Fruit fly (Drosophila melanogaster): ENCODE data around the gene nkd.

Gene nkd

dm6 chr3L:19086364-19087200 lies 41.3 kb upstream of the nkd start, which contains the start of gene Mkp3 (continued):
- TF ChIP-seq cas (GFP tag; IDR thresholded peaks at IDR 0.05) (peak; percentile 43; the same call in 1 of the 2 replicates), HLH54F (GFP tag; optimal IDR thresholded peaks at IDR 0.05) (no peak), TFAM (GFP tag; optimal IDR thresholded peaks at IDR 0.05) (no peak), CG12104 (GFP tag; optimal IDR thresholded peaks at IDR 0.05) (peak; percentile 78), CG43689 (GFP tag; IDR thresholded peaks at IDR 0.05) (peak; percentile 52; the same call in 1 of the 2 replicates), chinmo (GFP tag; IDR thresholded peaks at IDR 0.05; ENCODE audit: partially characterized antibody) (peak; percentile 82; the same call in 2 of the 4 replicates), yki (optimal IDR thresholded peaks at IDR 0.05) (peak; percentile 31), CG10274 (GFP tag; optimal IDR thresholded peaks at IDR 0.05) (peak; percentile 71), Elba2 (GFP tag; optimal IDR thresholded peaks at IDR 0.05) (no peak), Nf-YC (tag; optimal IDR thresholded peaks at IDR 0.05) (peak; percentile 83), Sox100B (GFP tag; optimal IDR thresholded peaks at IDR 0.05) (peak; percentile 92), unpg (GFP tag; optimal IDR thresholded peaks at IDR 0.05) (peak; percentile 94), Dp (GFP tag; optimal IDR thresholded peaks at IDR 0.05) (no peak), CG18599 (GFP tag; optimal IDR thresholded peaks at IDR 0.05) (peak; percentile 97), bbx (GFP tag; IDR thresholded peaks at IDR 0.05; ENCODE audit: partially characterized antibody) (0 out of 2 replicates have a peak, but pooled peaks have one; percentile 52), ftz-f1 (GFP tag; optimal IDR thresholded peaks at IDR 0.05) (no peak), ro (GFP tag; IDR thresholded peaks at IDR 0.05) (peak; percentile 33; the same call in 1 of the 2 replicates), CG30431 (GFP tag; optimal IDR thresholded peaks at IDR 0.05) (peak; percentile 44), CG18262 (tag; optimal IDR thresholded peaks at IDR 0.05) (peak; percentile 100), B-H1 (GFP tag; IDR thresholded peaks at IDR 0.05) (peak; percentile 79; the same call in 2 of the 3 replicates), insv (GFP tag; optimal IDR thresholded peaks at IDR 0.05) (peak in 1 of 2 experiments; percentile 41), CG8089 (GFP tag; optimal IDR thresholded peaks at IDR 0.05) (no peak), dm (GFP tag; optimal IDR thresholded peaks at IDR 0.05) (no peak), Dfd (GFP tag; optimal IDR thresholded peaks at IDR 0.05) (no peak), rib (GFP tag; IDR thresholded peaks at IDR 0.05) (no peak; the same call in 1 of the 2 replicates), CG10209 (GFP tag; optimal IDR thresholded peaks at IDR 0.05) (peak; percentile 87), Atf6 (GFP tag; IDR thresholded peaks at IDR 0.05) (peak; percentile 95), Drgx (GFP tag; IDR thresholded peaks at IDR 0.05) (peak; percentile 92), tgo (GFP tag; IDR thresholded peaks at IDR 0.05) (peak; percentile 94), CG8281 (tag; optimal IDR thresholded peaks at IDR 0.05) (peak; percentile 77), Ets65A (GFP tag) (peak; percentile 43), MBD-R2 (GFP tag; IDR thresholded peaks at IDR 0.05) (peak; percentile 62), CrebB (tag; optimal IDR thresholded peaks at IDR 0.05) (peak; percentile 83), kni (GFP tag; optimal IDR thresholded peaks at IDR 0.05) (no peak), CG4282 (GFP tag; optimal IDR thresholded peaks at IDR 0.05) (no peak), trem (tag; optimal IDR thresholded peaks at IDR 0.05) (peak; percentile 79), gt (GFP tag; IDR thresholded peaks at IDR 0.05) (peak; percentile 61), Dll (GFP tag; IDR thresholded peaks at IDR 0.05; ENCODE audit: partially characterized antibody) (no peak), CG31365 (tag; optimal IDR thresholded peaks at IDR 0.05) (peak; percentile 57), Stat92E (GFP tag; optimal IDR thresholded peaks at IDR 0.05) (no peak), CG9609 (GFP tag; optimal IDR thresholded peaks at IDR 0.05) (peak; percentile 19), gcm2 (GFP tag; optimal IDR thresholded peaks at IDR 0.05) (peak; percentile 14), CG1602 (GFP tag; optimal IDR thresholded peaks at IDR 0.05) (peak; percentile 77), CG15073 (GFP tag; optimal IDR thresholded peaks at IDR 0.05) (no peak), ERR (GFP tag; optimal IDR thresholded peaks at IDR 0.05) (no peak), pan (optimal IDR thresholded peaks at IDR 0.05) (no peak), pan (GFP tag; optimal IDR thresholded peaks at IDR 0.05 in 1 of 2, IDR thresholded peaks at IDR 0.05 in 1 of 2) (peak in 1 of 2 experiments; percentile 93), Hr3 (GFP tag; optimal IDR thresholded peaks at IDR 0.05) (peak; percentile 80), CG1832 (GFP tag; optimal IDR thresholded peaks at IDR 0.05) (no peak)
